Fruit fly (Drosophila melanogaster) whole organism, embryonic: Measurements from ENCODE around the gene CG14915.

ENCODE experiments used
- Blimp-1 ChIP-seq: fragments of 200-800 bp; sonication (Bioruptor generic); optimal IDR thresholded peaks from 3 replicates; lab custom pipeline; 2018; ENCODE audit warnings: missing biosample characterization, missing genetic modification characterization, mild to moderate bottlenecking, moderate library complexity, missing genetic modification reagents
- CG10274 ChIP-seq: fragments of 200-800 bp; sonication (Bioruptor generic); optimal IDR thresholded peaks from 3 replicates; lab custom pipeline; 2017; ENCODE audit warnings: missing biosample characterization, mild to moderate bottlenecking, missing genetic modification characterization
- CG10543 ChIP-seq: fragments of 200-800 bp; sonication (Bioruptor generic); optimal IDR thresholded peaks from 3 replicates; lab custom pipeline; 2017; ENCODE audit warnings: missing biosample characterization, mild to moderate bottlenecking, missing genetic modification characterization, moderate library complexity
- CG11456 ChIP-seq: fragments of 200-800 bp; sonication (Bioruptor generic); IDR thresholded peaks from 3 replicates; pipeline ENCODE4 v1.3.6; 2022; ENCODE audit warnings: missing biosample characterization, missing genetic modification characterization
- CG12155 ChIP-seq: fragments of 200-800 bp; sonication (Bioruptor generic); optimal IDR thresholded peaks from 3 replicates; lab custom pipeline; 2016; ENCODE audit warnings: missing biosample characterization, missing genetic modification characterization
- CG1529 ChIP-seq: fragments of 200-800 bp; sonication (Bioruptor generic); optimal IDR thresholded peaks from 3 replicates; lab custom pipeline; 2018; ENCODE audit warnings: missing biosample characterization, missing genetic modification characterization
- CG15514 ChIP-seq: fragments of 200-800 bp; sonication (Bioruptor generic); optimal IDR thresholded peaks from 3 replicates; lab custom pipeline; 2017; ENCODE audit warnings: missing biosample characterization, missing genetic modification characterization, mild to moderate bottlenecking, moderate library complexity, missing genetic modification reagents
- CG15696 ChIP-seq: fragments of 200-800 bp; sonication (Bioruptor generic); optimal IDR thresholded peaks from 2 replicates; lab custom pipeline; 2019; ENCODE audit warnings: missing biosample characterization, mild to moderate bottlenecking, missing genetic modification characterization, moderate library complexity
- CG2199 ChIP-seq: fragments of 200-800 bp; sonication (Bioruptor generic); IDR thresholded peaks from 3 replicates; pipeline ENCODE4 v1.3.6; 2022; ENCODE audit warnings: missing biosample characterization, missing genetic modification characterization
- CG2678 ChIP-seq: fragments of 200-800 bp; sonication (Bioruptor generic); optimal IDR thresholded peaks from 3 replicates; lab custom pipeline; 2019; ENCODE audit warnings: missing biosample characterization, mild to moderate bottlenecking, missing genetic modification characterization, moderate library complexity
- CG33557 ChIP-seq: fragments of 200-800 bp; sonication (Bioruptor generic); optimal IDR thresholded peaks from 2 replicates; lab custom pipeline; 2019; ENCODE audit warnings: missing biosample characterization, mild to moderate bottlenecking, missing genetic modification characterization, moderate library complexity
- CG3407 ChIP-seq: fragments of 200-800 bp; sonication (Bioruptor generic); optimal IDR thresholded peaks from 2 replicates; lab custom pipeline; 2018; ENCODE audit warnings: missing biosample characterization, mild to moderate bottlenecking, missing genetic modification characterization
- CG34376 ChIP-seq: fragments of 200-800 bp; sonication (Bioruptor generic); optimal IDR thresholded peaks from 2 replicates; lab custom pipeline; 2018; ENCODE audit warnings: missing biosample characterization, mild to moderate bottlenecking, missing genetic modification characterization
- CG4820 ChIP-seq: fragments of 200-800 bp; sonication (Bioruptor generic); optimal IDR thresholded peaks from 3 replicates; lab custom pipeline; 2016; ENCODE audit warnings: missing biosample characterization, missing genetic modification characterization
- CkIIα-i1 ChIP-seq: fragments of 200-800 bp; sonication (Bioruptor generic); IDR thresholded peaks from 2 replicates; pipeline ENCODE4 v1.3.6; 2022; ENCODE audit warnings: missing biosample characterization, missing genetic modification characterization
- CrebB ChIP-seq: fragments of 200-800 bp; sonication (Bioruptor generic); optimal IDR thresholded peaks from 3 replicates; lab custom pipeline; 2018; ENCODE audit warnings: missing biosample characterization, mild to moderate bottlenecking, missing genetic modification characterization
- D19A ChIP-seq: fragments of 200-800 bp; optimal IDR thresholded peaks from 3 replicates; lab custom pipeline; 2019; ENCODE audit warnings: missing biosample characterization, mild to moderate bottlenecking, missing genetic modification characterization, moderate library complexity
- Deaf1 ChIP-seq: fragments of 200-800 bp; optimal IDR thresholded peaks from 3 replicates; lab custom pipeline; 2019; ENCODE audit warnings: missing biosample characterization, mild to moderate bottlenecking, missing genetic modification characterization, moderate library complexity
- GATAe ChIP-seq: fragments of 200-800 bp; sonication (Bioruptor generic); conservative IDR thresholded peaks from 2 replicates; pipeline ENCODE4 v1.3.6; 2022; ENCODE audit warnings: missing biosample characterization, missing genetic modification characterization
- HmgZ ChIP-seq: fragments of 200-800 bp; sonication (Bioruptor generic); optimal IDR thresholded peaks from 2 replicates; lab custom pipeline; 2018; ENCODE audit warnings: missing biosample characterization, mild to moderate bottlenecking, missing genetic modification characterization
- Hmr ChIP-seq: fragments of 200-800 bp; sonication (Bioruptor generic); optimal IDR thresholded peaks from 3 replicates; lab custom pipeline; 2017; ENCODE audit warnings: mild to moderate bottlenecking, missing biosample characterization, missing genetic modification reagents, missing genetic modification characterization
- Hr78 ChIP-seq, 2 experiments: fragments of 200-800 bp in 1 of 2; fragments of >200 bp in 1 of 2; sonication (Bioruptor generic) in 1 of 2; optimal IDR thresholded peaks; 2 replicates each; lab custom pipeline; 2017 to 2019; ENCODE audit warnings: missing biosample characterization in 2 of 2, missing genetic modification characterization in 2 of 2, mild to moderate bottlenecking in 1 of 2, moderate library complexity in 1 of 2
- Med ChIP-seq: fragments of 200-800 bp; sonication (Bioruptor generic); peaks from one replicate; lab custom pipeline; 2016; ENCODE audit warnings: missing biosample characterization, missing genetic modification characterization, mild to moderate bottlenecking, inconsistent platforms, moderate library complexity
- Pdp1 ChIP-seq, 2 experiments: fragments of 200-800 bp; sonication (Bioruptor generic); optimal IDR thresholded peaks; 3 replicates each; lab custom pipeline; 2016; ENCODE audit warnings: missing biosample characterization in 2 of 2, missing genetic modification characterization in 2 of 2, mild to moderate bottlenecking in 1 of 2, moderate library complexity in 1 of 2
- Trl ChIP-seq, 3 experiments: fragments of >200 bp in 2 of 3; fragments of 200-800 bp in 1 of 3; sonication (Bioruptor generic) in 1 of 3; optimal IDR thresholded peaks; 2 replicates in 1 of 3; 3 replicates in 2 of 3; lab custom pipeline; 2016 to 2017; ENCODE audit warnings: missing biosample characterization in 1 of 3, missing genetic modification characterization in 1 of 3
- cg ChIP-seq: fragments of 200-800 bp; sonication (Bioruptor generic); optimal IDR thresholded peaks from 3 replicates; lab custom pipeline; 2019; ENCODE audit warnings: missing biosample characterization, mild to moderate bottlenecking, missing genetic modification characterization, moderate library complexity
- chinmo ChIP-seq: fragments of 200-800 bp; sonication (Bioruptor generic); IDR thresholded peaks from 4 replicates; pipeline ENCODE4 v1.3.6; 2022; ENCODE audit warnings: missing biosample characterization, missing genetic modification characterization; ENCODE audit not compliant: partially characterized antibody
- cwo ChIP-seq: fragments of 200-800 bp; sonication (Bioruptor generic); optimal IDR thresholded peaks from 3 replicates; lab custom pipeline; 2017; ENCODE audit warnings: missing biosample characterization, missing genetic modification characterization, mild to moderate bottlenecking, moderate library complexity, missing genetic modification reagents
- exex ChIP-seq: fragments of 200-800 bp; sonication (Bioruptor generic); optimal IDR thresholded peaks from 4 replicates; lab custom pipeline; 2018; ENCODE audit warnings: missing biosample characterization, mild to moderate bottlenecking, missing genetic modification characterization, moderate library complexity
- fd102C ChIP-seq: fragments of 200-800 bp; sonication (Bioruptor generic); optimal IDR thresholded peaks from 2 replicates; lab custom pipeline; 2018; ENCODE audit warnings: missing biosample characterization, mild to moderate bottlenecking, missing genetic modification characterization, moderate library complexity
- fd64A ChIP-seq: fragments of 200-800 bp; sonication (Bioruptor generic); optimal IDR thresholded peaks from 3 replicates; lab custom pipeline; 2018; ENCODE audit warnings: missing biosample characterization, mild to moderate bottlenecking, missing genetic modification characterization
- fru ChIP-seq: fragments of >200 bp; optimal IDR thresholded peaks from 2 replicates; lab custom pipeline; 2017
- grn ChIP-seq: fragments of 200-800 bp; sonication (Bioruptor generic); optimal IDR thresholded peaks from 3 replicates; lab custom pipeline; 2017; ENCODE audit warnings: missing biosample characterization, missing genetic modification characterization
- kni ChIP-seq: fragments of 200-800 bp; sonication (Bioruptor generic); optimal IDR thresholded peaks from 3 replicates; lab custom pipeline; 2017; ENCODE audit warnings: mild to moderate bottlenecking, missing biosample characterization, missing genetic modification reagents, missing genetic modification characterization
- lab ChIP-seq: fragments of 200-800 bp; sonication (Bioruptor generic); optimal IDR thresholded peaks from 3 replicates; lab custom pipeline; 2017; ENCODE audit warnings: missing biosample characterization, missing genetic modification characterization, mild to moderate bottlenecking, moderate library complexity, missing genetic modification reagents
- mirr ChIP-seq: fragments of 200-800 bp; sonication (Bioruptor generic); optimal IDR thresholded peaks from 3 replicates; lab custom pipeline; 2018; ENCODE audit warnings: missing biosample characterization, mild to moderate bottlenecking, missing genetic modification characterization
- mld ChIP-seq: fragments of 200-800 bp; sonication (Bioruptor generic); IDR thresholded peaks from 3 replicates; pipeline ENCODE4 v1.3.6; 2022; ENCODE audit warnings: missing biosample characterization, missing genetic modification characterization; ENCODE audit not compliant: partially characterized antibody
- repo ChIP-seq: fragments of 200-800 bp; sonication (Bioruptor generic); optimal IDR thresholded peaks from 2 replicates; lab custom pipeline; 2016; ENCODE audit warnings: missing biosample characterization, missing genetic modification characterization
- row ChIP-seq: fragments of 200-800 bp; sonication (Bioruptor generic); IDR thresholded peaks from 3 replicates; pipeline ENCODE4 v1.3.6; 2022; ENCODE audit warnings: missing biosample characterization, missing genetic modification characterization
- sd ChIP-seq: fragments of 200-800 bp; sonication (Bioruptor generic); optimal IDR thresholded peaks from 3 replicates; lab custom pipeline; 2018; ENCODE audit warnings: missing biosample characterization, mild to moderate bottlenecking, missing genetic modification characterization, moderate library complexity
- sens-2 ChIP-seq: fragments of 200-800 bp; sonication (Bioruptor generic); IDR thresholded peaks from 2 replicates; pipeline ENCODE4 v1.3.6; 2022; ENCODE audit warnings: missing biosample characterization, missing genetic modification characterization
- sqz ChIP-seq: fragments of 200-800 bp; sonication (Bioruptor generic); optimal IDR thresholded peaks from 3 replicates; lab custom pipeline; 2018; ENCODE audit warnings: missing biosample characterization, mild to moderate bottlenecking, missing genetic modification characterization
- sug ChIP-seq: fragments of 200-800 bp; optimal IDR thresholded peaks from 2 replicates; lab custom pipeline; 2019; ENCODE audit warnings: missing biosample characterization, mild to moderate bottlenecking, missing genetic modification characterization, moderate library complexity
- tio ChIP-seq: fragments of 200-800 bp; sonication (Bioruptor generic); optimal IDR thresholded peaks from 2 replicates; lab custom pipeline; 2017; ENCODE audit warnings: missing biosample characterization, missing genetic modification characterization, inconsistent platforms
- wdn ChIP-seq: fragments of 200-800 bp; sonication (Bioruptor generic); IDR thresholded peaks from 2 replicates; pipeline ENCODE4 v1.3.6; 2022; ENCODE audit warnings: missing biosample characterization, missing genetic modification characterization

CG14915 gene

dm6 chr2L:11038918-11039317 lies 31.9 kb upstream of the CG14915 start (continued):
- TF ChIP-seq Hr78 (GFP tag; optimal IDR thresholded peaks at IDR 0.05; lab: Kevin White, UChicago): peak in 1 of 2 experiments; percentile 77
- TF ChIP-seq CG3407 (GFP tag; lab: Kevin White, UChicago): peak; percentile 2
- peak; percentile 60; the same call in 1 of the 3 replicates for TF ChIP-seq CG2199 (GFP tag; lab: Robert Waterston, UW)
- 0 out of 3 replicates have a peak, but pooled peaks have one; percentile 5 for TF ChIP-seq CG11456
- TF ChIP-seq Pdp1 (GFP tag; optimal IDR thresholded peaks at IDR 0.05; lab: Kevin White, UChicago): peak in 1 of 2 experiments; percentile 58
- TF ChIP-seq fd64A (GFP tag; lab: Kevin White, UChicago): no peak
- no peak for TF ChIP-seq mld (GFP tag; lab: Robert Waterston, UW)
- TF ChIP-seq CG33557 (GFP tag; lab: Kevin White, UChicago): peak; percentile 48
- TF ChIP-seq CG15696 (tag; lab: Kevin White, UChicago): peak; percentile 2
- TF ChIP-seq GATAe (GFP tag; lab: Robert Waterston, UW): peak; percentile 27; the same call in 1 of the 2 replicates
- no peak for TF ChIP-seq tio (GFP tag; lab: Kevin White, UChicago)

- TF ChIP-seq CG15514 (GFP tag; lab: Kevin White, UChicago): peak; percentile 1
- TF ChIP-seq kni (GFP tag; lab: Kevin White, UChicago): peak; percentile 31
- no peak for TF ChIP-seq repo (GFP tag; lab: Kevin White, UChicago)
- no peak for TF ChIP-seq fru
- TF ChIP-seq mirr (GFP tag; lab: Kevin White, UChicago): peak; percentile 65
- peak in 1 of 2 experiments; percentile 79 for TF ChIP-seq Pdp1 (GFP tag; optimal IDR thresholded peaks at IDR 0.05; lab: Kevin White, UChicago)
- TF ChIP-seq CrebB (tag; lab: Kevin White, UChicago): peak; percentile 21
- TF ChIP-seq CkIIα-i1 (GFP tag; lab: Robert Waterston, UW): no peak
- peak; percentile 80 for TF ChIP-seq cwo (GFP tag; lab: Kevin White, UChicago)
- peak; percentile 70 for TF ChIP-seq CG10274 (GFP tag; lab: Kevin White, UChicago)
- TF ChIP-seq CG10543 (GFP tag; lab: Kevin White, UChicago): peak; percentile 46
- peak; percentile 22 for TF ChIP-seq Hmr (GFP tag; lab: Kevin White, UChicago)
- TF ChIP-seq Trl (optimal IDR thresholded peaks at IDR 0.05; lab: Kevin White, UChicago): peak in 1 of 2 experiments; percentile 6
- no peak for TF ChIP-seq Trl (GFP tag; optimal IDR thresholded peaks at IDR 0.05; lab: Kevin White, UChicago)
- TF ChIP-seq GATAe (GFP tag; lab: Robert Waterston, UW): peak; percentile 50; the same call in 1 of the 2 replicates
- TF ChIP-seq sqz (GFP tag; lab: Kevin White, UChicago): peak; percentile 35
- peak; percentile 42 for TF ChIP-seq lab (GFP tag; lab: Kevin White, UChicago)
- peak; percentile 99 for TF ChIP-seq grn (GFP tag; lab: Kevin White, UChicago)
- peak; percentile 55 for TF ChIP-seq CG34376 (GFP tag; lab: Kevin White, UChicago)
- TF ChIP-seq Med: peak; percentile 63
- 0 out of 4 replicates have a peak, but pooled peaks have one; percentile 63 for TF ChIP-seq chinmo
- no peak for TF ChIP-seq row (GFP tag; lab: Robert Waterston, UW)
- peak; percentile 21 for TF ChIP-seq Deaf1 (tag; lab: Kevin White, UChicago)
- TF ChIP-seq sens-2: 0 out of 2 replicates have a peak, but pooled peaks have one; percentile 15
- no peak for TF ChIP-seq wdn (GFP tag; lab: Robert Waterston, UW)
- peak; percentile 48 for TF ChIP-seq D19A (tag; lab: Kevin White, UChicago)
- TF ChIP-seq CG12155 (GFP tag; lab: Kevin White, UChicago): no peak
- peak; percentile 35 for TF ChIP-seq cg
- peak; percentile 46 for TF ChIP-seq exex (tag; lab: Kevin White, UChicago)
- TF ChIP-seq Blimp-1: peak; percentile 23
- TF ChIP-seq CG4820 (GFP tag; lab: Kevin White, UChicago): no peak
- TF ChIP-seq sug (tag; lab: Kevin White, UChicago): peak; percentile 77
- TF ChIP-seq CG1529 (GFP tag; lab: Kevin White, UChicago): no peak
- TF ChIP-seq sd (tag; lab: Kevin White, UChicago): peak; percentile 13
- TF ChIP-seq CG2678 (tag; lab: Kevin White, UChicago): peak; percentile 12
- TF ChIP-seq fd102C (GFP tag; lab: Kevin White, UChicago): no peak
- peak; percentile 13 for TF ChIP-seq HmgZ (tag; lab: Kevin White, UChicago)
These were observed 31.2 kb upstream of the CG14915 start for dm6 chr2L:11039548-11040144.
